Worm (Caenorhabditis elegans): ENCODE results near the gene cut-4.

cut-4 gene

ce11 chrII:10480043-10480442 is 44.1 kb downstream of the cut-4 start:
- no peak for TF ChIP-seq K09A11.1 (tag; optimal IDR thresholded peaks at IDR 0.05; ENCODE audit: insufficient read depth)
- no peak for TF ChIP-seq ref-2 (tag; optimal IDR thresholded peaks at IDR 0.05)
- no peak for TF ChIP-seq ttx-3 (tag; optimal IDR thresholded peaks at IDR 0.05)
- no peak for TF ChIP-seq dmd-4 (tag; optimal IDR thresholded peaks at IDR 0.05; ENCODE audit: borderline replicate concordance)
- no peak for TF ChIP-seq K02D7.2 (tag; optimal IDR thresholded peaks at IDR 0.05)
- no peak for TF ChIP-seq ceh-22 (tag; optimal IDR thresholded peaks at IDR 0.05)

DNA sequence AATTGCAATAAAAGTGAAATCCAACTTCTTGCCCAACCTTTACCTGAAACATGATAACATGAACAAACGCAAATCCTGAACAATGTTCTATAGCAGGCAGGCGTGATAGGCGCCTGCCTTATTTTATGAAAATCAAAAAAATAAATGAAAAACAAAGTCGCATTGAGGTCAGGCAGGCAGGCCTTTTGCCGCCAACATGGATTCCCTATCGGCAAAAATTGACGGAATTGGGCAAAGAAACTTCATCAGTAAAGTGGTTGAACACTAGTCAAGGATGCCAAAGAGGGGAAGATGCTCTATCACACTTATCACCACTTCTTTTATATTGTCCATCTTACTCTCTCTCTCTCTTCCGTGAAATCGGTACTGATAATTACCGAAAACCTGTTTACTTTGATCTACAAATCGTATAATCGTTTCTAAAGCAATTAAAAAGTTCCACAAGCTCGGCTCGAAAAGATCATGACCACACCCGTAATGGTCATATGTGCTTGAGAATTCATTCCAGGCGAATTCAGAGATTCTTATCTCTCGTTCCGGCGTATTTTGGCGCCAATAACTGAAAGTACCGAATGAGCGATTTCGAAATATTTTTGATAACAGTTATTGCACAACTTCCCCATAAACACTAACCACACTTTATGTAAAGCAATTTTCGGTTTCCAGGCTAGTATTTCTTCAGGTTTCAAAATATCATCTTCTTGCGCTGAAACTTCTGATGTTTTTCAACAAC is 46.1 kb downstream of the cut-4 start, which contains the start of the genes clec-60 and ZK666.11:
Gene clec-60 (minus strand): TSS at position 51 of the 733 bp plus-strand sequence.
Gene ZK666.11 (plus strand): TSS at position 699 of the 733 bp plus-strand sequence.
- TF ChIP-seq mec-3 (tag; optimal IDR thresholded peaks at IDR 0.05; ENCODE audit: borderline replicate concordance) = no peak
- TF ChIP-seq ttx-3 (tag; optimal IDR thresholded peaks at IDR 0.05) = no peak
- no peak for TF ChIP-seq K09A11.1 (tag; optimal IDR thresholded peaks at IDR 0.05; ENCODE audit: insufficient read depth)
- TF ChIP-seq ref-2 (tag; optimal IDR thresholded peaks at IDR 0.05) = no peak
- TF ChIP-seq ceh-14 (tag; optimal IDR thresholded peaks at IDR 0.05) = no peak
- no peak for TF ChIP-seq ceh-45 (GFP tag; IDR thresholded peaks at IDR 0.05)
- no peak for TF ChIP-seq dmd-4 (tag; optimal IDR thresholded peaks at IDR 0.05; ENCODE audit: borderline replicate concordance)
- TF ChIP-seq pqm-1 (tag; optimal IDR thresholded peaks at IDR 0.05) = no peak
- no peak for TF ChIP-seq unc-42 (tag; optimal IDR thresholded peaks at IDR 0.05)
- TF ChIP-seq lim-6 (tag; optimal IDR thresholded peaks at IDR 0.05) = no peak
- TF ChIP-seq lin-11 (tag; optimal IDR thresholded peaks at IDR 0.05) = no peak

DNA sequence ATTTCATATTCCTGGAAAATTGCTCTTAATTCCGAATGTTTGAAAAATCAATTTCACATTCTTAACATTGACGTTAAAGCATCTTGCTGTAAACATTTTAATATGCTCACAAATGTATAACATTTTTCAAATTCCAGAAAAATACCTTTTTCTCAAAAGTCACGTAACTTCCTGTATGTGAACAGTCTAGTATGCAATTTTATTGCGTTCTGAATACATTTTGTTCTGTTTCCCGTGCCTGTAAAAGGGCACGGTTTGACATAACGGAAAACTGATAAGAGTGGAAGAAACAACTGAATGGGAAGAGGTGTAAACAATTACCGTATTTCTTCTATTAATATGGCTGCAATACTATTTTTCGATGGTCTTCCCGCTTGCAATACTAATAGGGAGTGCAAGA is 47.0 kb downstream of the cut-4 start:
- no peak for TF ChIP-seq T23F11.4 (GFP tag; optimal IDR thresholded peaks at IDR 0.05)
- no peak for TF ChIP-seq C38D4.7 (GFP tag; optimal IDR thresholded peaks at IDR 0.05)
- no peak for TF ChIP-seq ceh-6 (GFP tag; optimal IDR thresholded peaks at IDR 0.05)
- no peak for TF ChIP-seq ceh-2 (tag; optimal IDR thresholded peaks at IDR 0.05)
- no peak for TF ChIP-seq ahr-1 (tag; optimal IDR thresholded peaks at IDR 0.05)
- TF ChIP-seq fkh-6 (tag; optimal IDR thresholded peaks at IDR 0.05) = no peak
- TF ChIP-seq ztf-16 (tag; optimal IDR thresholded peaks at IDR 0.05) = no peak
- no peak for TF ChIP-seq ceh-31 (tag; optimal IDR thresholded peaks at IDR 0.05)
- no peak for TF ChIP-seq pha-4 (tag; optimal IDR thresholded peaks at IDR 0.05)
- no peak for TF ChIP-seq mec-3 (tag; optimal IDR thresholded peaks at IDR 0.05; ENCODE audit: borderline replicate concordance)
- TF ChIP-seq unc-55 (GFP tag; optimal IDR thresholded peaks at IDR 0.05) = no peak
- TF ChIP-seq ceh-18 (tag; optimal IDR thresholded peaks at IDR 0.05) = no peak

ce11 chrII:10483860-10484259 is 47.9 kb downstream of the cut-4 start:
- TF ChIP-seq ceh-31 (tag; optimal IDR thresholded peaks at IDR 0.05) = no peak
- no peak for TF ChIP-seq che-1 (tag; optimal IDR thresholded peaks at IDR 0.05)
- no peak for TF ChIP-seq eyg-1 (tag; optimal IDR thresholded peaks at IDR 0.05)
- no peak for TF ChIP-seq ceh-24 (tag; optimal IDR thresholded peaks at IDR 0.05)
- no peak for TF ChIP-seq hlh-15 (tag; optimal IDR thresholded peaks at IDR 0.05)
- no peak for TF ChIP-seq nhr-11 (tag; optimal IDR thresholded peaks at IDR 0.05)
- TF ChIP-seq pag-3 (tag; optimal IDR thresholded peaks at IDR 0.05; ENCODE audit: borderline replicate concordance) = no peak
- TF ChIP-seq ttx-3 (tag; optimal IDR thresholded peaks at IDR 0.05) = no peak
- no peak for TF ChIP-seq pha-4 (tag; optimal IDR thresholded peaks at IDR 0.05)
- TF ChIP-seq hlh-30 (tag; optimal IDR thresholded peaks at IDR 0.05; ENCODE audit: insufficient read depth) = no peak
- TF ChIP-seq C38D4.7 (GFP tag; optimal IDR thresholded peaks at IDR 0.05) = no peak
- no peak for TF ChIP-seq dve-1 (tag; optimal IDR thresholded peaks at IDR 0.05)
- no peak for TF ChIP-seq ceh-19 (GFP tag; optimal IDR thresholded peaks at IDR 0.05)
- no peak for TF ChIP-seq elt-4 (tag; optimal IDR thresholded peaks at IDR 0.05)
- TF ChIP-seq npax-4 (tag; optimal IDR thresholded peaks at IDR 0.05) = no peak

All from whole organism, late embryonic.